Worm (Caenorhabditis elegans): ENCODE measurements around the gene C07B5.3.

DNA sequence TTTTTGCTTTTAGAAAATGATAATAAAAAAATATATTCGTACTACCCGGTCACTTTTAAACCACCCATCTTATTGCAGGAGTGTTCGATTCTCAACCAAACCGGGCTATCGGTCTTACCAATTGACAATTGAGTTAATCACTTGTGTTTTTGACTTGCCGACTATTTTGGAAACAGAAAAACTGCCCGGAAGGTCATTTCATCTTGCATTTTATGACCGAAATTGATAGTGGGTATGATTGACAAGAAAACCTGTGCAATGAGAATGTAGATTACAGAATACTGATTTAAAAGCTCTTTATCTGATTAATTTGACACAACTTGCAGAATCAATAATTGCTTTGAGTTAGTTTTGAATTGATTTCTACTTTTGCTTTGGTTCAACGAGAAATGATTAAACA, 5.9 kb downstream of the C07B5.3 start, which contains the start of gene C07B5.2:
- no peak for TF ChIP-seq T20F7.1 (GFP tag; optimal IDR thresholded peaks at IDR 0.05)
- TF ChIP-seq skn-1 (tag; optimal IDR thresholded peaks at IDR 0.05), result no peak
- no peak for TF ChIP-seq ceh-82 (tag; optimal IDR thresholded peaks at IDR 0.05)
- TF ChIP-seq lin-15B (tag; optimal IDR thresholded peaks at IDR 0.05), result no peak
- no peak for TF ChIP-seq ceh-32 (tag; optimal IDR thresholded peaks at IDR 0.05; ENCODE audit: poor library complexity)
- TF ChIP-seq dmd-6 (GFP tag; IDR thresholded peaks at IDR 0.05), result no peak
